Worm (Caenorhabditis elegans): ENCODE measurements around the gene gba-4.

DNA sequence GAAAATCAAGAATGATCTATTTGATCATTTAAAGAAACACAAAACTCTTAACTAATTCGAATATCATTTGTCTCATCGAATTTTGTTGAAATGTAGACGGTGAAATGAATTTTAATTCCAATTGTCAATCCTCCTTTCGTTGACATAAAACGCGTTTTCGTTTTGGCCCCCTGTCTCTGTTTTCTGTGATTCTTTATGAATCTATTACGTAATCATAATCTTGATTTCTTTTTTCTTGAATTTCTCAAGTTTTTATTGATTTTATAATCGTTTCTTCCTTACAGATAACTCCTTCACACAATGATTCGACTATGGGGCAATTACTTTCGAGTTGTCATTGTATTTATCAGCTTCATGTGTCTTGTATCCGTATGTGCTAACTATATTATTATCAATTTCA is 18.5 kb downstream of the gba-4 start, which contains the start of gene Y4C6B.3:
- TF ChIP-seq nhr-41 (GFP tag; IDR thresholded peaks at IDR 0.05) (no peak), egl-27 (tag; optimal IDR thresholded peaks at IDR 0.05) (no peak), R02D3.7 (tag; optimal IDR thresholded peaks at IDR 0.05) (no peak), lin-15B (tag; optimal IDR thresholded peaks at IDR 0.05) (no peak), fos-1 (tag; optimal IDR thresholded peaks at IDR 0.05) (no peak), spr-1 (tag; optimal IDR thresholded peaks at IDR 0.05) (no peak), nhr-77 (tag; optimal IDR thresholded peaks at IDR 0.05) (no peak), unc-39 (tag; optimal IDR thresholded peaks at IDR 0.05) (no peak), hlh-30 (tag; optimal IDR thresholded peaks at IDR 0.05; ENCODE audit: insufficient read depth) (no peak), lin-39 (tag; optimal IDR thresholded peaks at IDR 0.05) (no peak), aha-1 (tag) (no peak)

Data from whole organism, L4 larva.